Worm (Caenorhabditis elegans) whole organism, early embryonic: Measurements from ENCODE around the gene C18D11.10.

ENCODE experiments used
- F13C5.2 ChIP-seq: sonication (generic microtip); optimal IDR thresholded peaks from 2 replicates; lab custom pipeline; 2017; ENCODE audit warnings: mild to moderate bottlenecking, missing genetic modification characterization, inconsistent platforms, missing compliant biosample characterization
- ama-1 ChIP-seq: fragments of 150-350 bp; optimal IDR thresholded peaks from 2 replicates; lab custom pipeline; 2014
- ets-7 ChIP-seq: sonication (generic microtip); optimal IDR thresholded peaks from 2 replicates; lab custom pipeline; 2016; ENCODE audit warnings: missing genotype, missing genetic modification characterization, missing compliant biosample characterization
- scrt-1 ChIP-seq: fragments of 200-800 bp; sonication (Bioruptor generic); IDR thresholded peaks from 2 replicates; pipeline ENCODE4 v1.3.6; 2022; ENCODE audit warnings: missing genetic modification characterization, missing compliant biosample characterization
- tra-4 ChIP-seq: sonication (generic microtip); optimal IDR thresholded peaks from 2 replicates; lab custom pipeline; 2017; ENCODE audit warnings: missing genetic modification characterization, missing compliant biosample characterization

DNA sequence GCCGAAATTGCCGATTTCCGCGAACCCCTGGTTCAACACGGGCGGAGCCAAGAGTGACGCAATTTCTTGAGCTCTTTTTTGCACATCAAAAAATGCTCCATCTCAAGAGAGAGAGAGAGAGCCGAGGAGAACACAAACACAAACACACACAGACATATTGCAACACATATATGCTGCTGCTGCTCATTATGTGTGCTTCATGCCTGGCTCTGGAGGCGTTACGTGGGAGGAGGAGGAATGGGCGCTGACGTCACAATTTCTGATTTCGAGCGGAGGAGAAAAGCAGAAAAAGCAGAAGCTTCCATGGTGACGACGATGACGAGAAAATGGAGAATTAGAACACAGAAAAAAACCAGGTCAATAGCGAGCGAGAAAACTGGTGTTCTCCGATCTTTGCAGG is 28.5 kb downstream of the C18D11.10 start:
- TF ChIP-seq ama-1 (lab: Kevin White, UChicago) (no peak), F13C5.2 (tag; lab: Kevin White, UChicago) (no peak), ets-7 (tag; lab: Kevin White, UChicago) (no peak), scrt-1 (GFP tag; lab: Robert Waterston, UW) (no peak), tra-4 (tag; lab: Kevin White, UChicago) (no peak)
